Worm (Caenorhabditis elegans) whole organism, L4 larva: ENCODE data around the gene pgam-5.

Experiments used
- Y5F2A.4 ChIP-seq: fragments of 200-800 bp; sonication (Bioruptor generic); optimal IDR thresholded peaks from 2 replicates; lab custom pipeline; 2018; ENCODE audit warnings: mild to moderate bottlenecking, missing genetic modification characterization, missing compliant biosample characterization
- aly-2 ChIP-seq: sonication (generic microtip); optimal IDR thresholded peaks from 2 replicates; lab custom pipeline; 2018; ENCODE audit warnings: missing biosample characterization, missing genetic modification characterization
- egl-27 ChIP-seq: sonication (generic microtip); optimal IDR thresholded peaks from 3 replicates; lab custom pipeline; 2017; ENCODE audit warnings: missing biosample characterization, missing genetic modification reagents, missing genetic modification characterization

DNA sequence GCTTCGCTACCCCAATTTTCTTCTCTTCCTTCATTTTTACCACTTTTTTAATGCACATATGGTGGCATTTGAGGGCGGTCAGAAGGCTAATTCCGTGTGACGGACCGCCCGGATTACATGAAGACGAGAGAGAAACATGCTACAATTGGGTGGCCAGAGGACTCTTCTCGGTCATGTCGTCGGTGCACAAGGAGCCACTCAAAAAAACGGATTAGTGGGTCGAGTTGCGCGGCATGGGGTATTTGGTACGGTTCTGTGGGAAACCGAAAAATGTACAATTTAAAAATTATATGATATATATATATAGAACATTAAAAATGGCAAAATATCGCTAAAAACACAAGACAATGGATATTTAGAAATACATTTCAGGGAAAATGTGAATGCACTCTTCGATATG is 27.7 kb downstream of the pgam-5 start:
- no peak for TF ChIP-seq Y5F2A.4
- no peak for TF ChIP-seq egl-27 (tag; lab: Kevin White, UChicago)
- no peak for TF ChIP-seq aly-2 (tag; lab: Kevin White, UChicago)
